Fruit fly (Drosophila melanogaster) whole organism, embryonic: Measurements from ENCODE around the gene Ugt35D1.

ENCODE experiments used
- CG11398 ChIP-seq: fragments of 200-800 bp; sonication (Bioruptor generic); optimal IDR thresholded peaks from 2 replicates; lab custom pipeline; 2016; ENCODE audit warnings: missing biosample characterization, missing genetic modification characterization
- CG14441 ChIP-seq: fragments of 200-800 bp; sonication (Bioruptor generic); IDR thresholded peaks from 2 replicates; pipeline ENCODE4 v1.3.6; 2022; ENCODE audit warnings: missing biosample characterization, missing genetic modification characterization
- CG1603 ChIP-seq: fragments of 200-800 bp; sonication (Bioruptor generic); optimal IDR thresholded peaks from 2 replicates; lab custom pipeline; 2019; ENCODE audit warnings: missing biosample characterization, mild to moderate bottlenecking, missing genetic modification characterization, moderate library complexity
- CG16813 ChIP-seq: fragments of 200-800 bp; sonication (Bioruptor generic); IDR thresholded peaks from 3 replicates; pipeline ENCODE4 v1.3.6; 2022; ENCODE audit warnings: missing biosample characterization, missing genetic modification characterization; ENCODE audit not compliant: partially characterized antibody
- CG17359 ChIP-seq: fragments of 200-800 bp; sonication (Bioruptor generic); optimal IDR thresholded peaks from 3 replicates; lab custom pipeline; 2018; ENCODE audit warnings: missing biosample characterization, mild to moderate bottlenecking, missing genetic modification characterization, moderate library complexity
- CG30403 ChIP-seq: fragments of 200-800 bp; sonication (Bioruptor generic); optimal IDR thresholded peaks from 3 replicates; lab custom pipeline; 2016; ENCODE audit warnings: missing biosample characterization, missing genetic modification characterization
- CG30431 ChIP-seq: fragments of 200-800 bp; sonication (Bioruptor generic); optimal IDR thresholded peaks from 2 replicates; lab custom pipeline; 2017; ENCODE audit warnings: missing biosample characterization, missing genetic modification characterization
- CG31224 ChIP-seq: fragments of 200-800 bp; sonication (Bioruptor generic); IDR thresholded peaks from 2 replicates; pipeline ENCODE4 v1.3.6; 2022; ENCODE audit warnings: missing biosample characterization, missing genetic modification characterization
- CG34422 ChIP-seq: fragments of 200-800 bp; sonication (Bioruptor generic); IDR thresholded peaks from 3 replicates; pipeline ENCODE4 v1.3.6; 2022; ENCODE audit warnings: missing biosample characterization, missing genetic modification characterization
- CG4617 ChIP-seq: fragments of 200-800 bp; sonication (Bioruptor generic); optimal IDR thresholded peaks from 3 replicates; lab custom pipeline; 2016; ENCODE audit warnings: missing biosample characterization, missing genetic modification characterization, borderline replicate concordance
- CG4730 ChIP-seq: fragments of 200-800 bp; sonication (Bioruptor generic); IDR thresholded peaks from 2 replicates; pipeline ENCODE4 v1.3.6; 2022; ENCODE audit warnings: missing biosample characterization, missing genetic modification characterization
- CG4820 ChIP-seq: fragments of 200-800 bp; sonication (Bioruptor generic); optimal IDR thresholded peaks from 3 replicates; lab custom pipeline; 2016; ENCODE audit warnings: missing biosample characterization, missing genetic modification characterization
- CG5953 ChIP-seq: fragments of 200-800 bp; sonication (Bioruptor generic); IDR thresholded peaks from 2 replicates; pipeline ENCODE4 v1.3.6; 2022; ENCODE audit warnings: missing biosample characterization, missing genetic modification characterization
- CG6791 ChIP-seq: fragments of 200-800 bp; sonication (Bioruptor generic); IDR thresholded peaks from 3 replicates; pipeline ENCODE4 v1.3.6; 2022; ENCODE audit warnings: missing biosample characterization, missing genetic modification characterization; ENCODE audit not compliant: partially characterized antibody
- CG7271 ChIP-seq: fragments of 200-800 bp; sonication (Bioruptor generic); optimal IDR thresholded peaks from 2 replicates; lab custom pipeline; 2018; ENCODE audit warnings: missing biosample characterization, mild to moderate bottlenecking, missing genetic modification characterization, moderate library complexity
- Dek ChIP-seq: fragments of 200-800 bp; sonication (Bioruptor generic); optimal IDR thresholded peaks from 3 replicates; lab custom pipeline; 2019; ENCODE audit warnings: missing biosample characterization, mild to moderate bottlenecking, missing genetic modification characterization, moderate library complexity
- Dll ChIP-seq: fragments of 200-800 bp; sonication (Bioruptor generic); IDR thresholded peaks from 4 replicates; pipeline ENCODE4 v1.3.6; 2022; ENCODE audit warnings: missing biosample characterization, missing genetic modification characterization; ENCODE audit not compliant: partially characterized antibody
- Doc2 ChIP-seq: fragments of 200-800 bp; sonication (Bioruptor generic); IDR thresholded peaks from 2 replicates; pipeline ENCODE4 v1.3.6; 2022; ENCODE audit warnings: missing biosample characterization, missing genetic modification characterization
- Dp ChIP-seq: fragments of 200-800 bp; sonication (Bioruptor generic); optimal IDR thresholded peaks from 2 replicates; lab custom pipeline; 2018; ENCODE audit warnings: missing biosample characterization, mild to moderate bottlenecking, missing genetic modification characterization, moderate library complexity
- Eip74EF ChIP-seq, 2 experiments: fragments of 200-800 bp in 1 of 2; fragments of >200 bp in 1 of 2; sonication (Bioruptor generic) in 1 of 2; optimal IDR thresholded peaks; 2 replicates each; lab custom pipeline; 2017 to 2019; ENCODE audit warnings: missing biosample characterization in 2 of 2, missing genetic modification characterization in 2 of 2, mild to moderate bottlenecking in 1 of 2, moderate library complexity in 1 of 2
- Ets65A ChIP-seq: fragments of 200-800 bp; sonication (Bioruptor generic); peaks from one replicate; lab custom pipeline; 2016; ENCODE audit warnings: missing biosample characterization, missing genetic modification characterization
- H15 ChIP-seq: fragments of 200-800 bp; sonication (Bioruptor generic); IDR thresholded peaks from 3 replicates; pipeline ENCODE4 v1.3.6; 2022; ENCODE audit warnings: missing biosample characterization, missing genetic modification characterization
- H2.0 ChIP-seq: fragments of 200-800 bp; sonication (Bioruptor generic); IDR thresholded peaks from 2 replicates; pipeline ENCODE4 v1.3.6; 2022; ENCODE audit warnings: missing biosample characterization, missing genetic modification characterization
- Mrtf ChIP-seq: fragments of 200-800 bp; sonication (Bioruptor generic); IDR thresholded peaks from 3 replicates; pipeline ENCODE4 v1.3.6; 2022; ENCODE audit warnings: missing biosample characterization, missing genetic modification characterization
- Oli ChIP-seq: fragments of 200-800 bp; sonication (Bioruptor generic); optimal IDR thresholded peaks from 2 replicates; lab custom pipeline; 2018; ENCODE audit warnings: missing biosample characterization, mild to moderate bottlenecking, missing genetic modification characterization, moderate library complexity
- Vsx1 ChIP-seq: fragments of 200-800 bp; sonication (Bioruptor generic); optimal IDR thresholded peaks from 2 replicates; lab custom pipeline; 2017; ENCODE audit warnings: missing biosample characterization, mild to moderate bottlenecking, missing genetic modification characterization, missing genetic modification reagents
- ash1 ChIP-seq: fragments of 200-800 bp; sonication (Bioruptor generic); optimal IDR thresholded peaks from 2 replicates; lab custom pipeline; 2018; ENCODE audit warnings: missing biosample characterization, mild to moderate bottlenecking, missing genetic modification characterization
- az2 ChIP-seq: fragments of 200-800 bp; sonication (Bioruptor generic); optimal IDR thresholded peaks from 3 replicates; lab custom pipeline; 2016; ENCODE audit warnings: missing biosample characterization, missing genetic modification characterization
- bbx ChIP-seq: fragments of 200-800 bp; sonication (Bioruptor generic); IDR thresholded peaks from 2 replicates; pipeline ENCODE4 v1.3.6; 2022; ENCODE audit warnings: missing biosample characterization, missing genetic modification characterization; ENCODE audit not compliant: partially characterized antibody
- bigmax ChIP-seq: fragments of 200-800 bp; sonication (Bioruptor generic); optimal IDR thresholded peaks from 2 replicates; lab custom pipeline; 2018; ENCODE audit warnings: missing biosample characterization, mild to moderate bottlenecking, missing genetic modification characterization
- dpn ChIP-seq, 2 experiments: fragments of 200-800 bp; sonication (Bioruptor generic); optimal IDR thresholded peaks; 3 replicates each; lab custom pipeline; 2016; ENCODE audit warnings: missing biosample characterization in 2 of 2, missing genetic modification characterization in 2 of 2
- ems ChIP-seq: fragments of 200-800 bp; sonication (Bioruptor generic); optimal IDR thresholded peaks from 3 replicates; lab custom pipeline; 2016; ENCODE audit warnings: missing biosample characterization, missing genetic modification characterization
- esg ChIP-seq: fragments of 200-800 bp; sonication (Bioruptor generic); conservative IDR thresholded peaks from 2 replicates; pipeline ENCODE4 v1.3.6; 2022; ENCODE audit warnings: missing biosample characterization, missing genetic modification characterization
- ewg ChIP-seq: fragments of 200-800 bp; sonication (Bioruptor generic); optimal IDR thresholded peaks from 3 replicates; lab custom pipeline; 2017; ENCODE audit warnings: mild to moderate bottlenecking, missing biosample characterization, missing genetic modification reagents, missing genetic modification characterization
- fd64A ChIP-seq: fragments of 200-800 bp; sonication (Bioruptor generic); optimal IDR thresholded peaks from 3 replicates; lab custom pipeline; 2018; ENCODE audit warnings: missing biosample characterization, mild to moderate bottlenecking, missing genetic modification characterization
- gsb ChIP-seq: fragments of 200-800 bp; sonication (Bioruptor generic); IDR thresholded peaks from 2 replicates; pipeline ENCODE4 v1.3.6; 2022; ENCODE audit warnings: missing biosample characterization, missing genetic modification characterization
- gsb-n ChIP-seq: fragments of 200-800 bp; sonication (Bioruptor generic); optimal IDR thresholded peaks from 3 replicates; lab custom pipeline; 2018; ENCODE audit warnings: missing biosample characterization, mild to moderate bottlenecking, missing genetic modification characterization
- inv ChIP-seq: fragments of 200-800 bp; sonication (Bioruptor generic); IDR thresholded peaks from 2 replicates; pipeline ENCODE4 v1.3.6; 2022; ENCODE audit warnings: missing biosample characterization, missing genetic modification characterization; ENCODE audit not compliant: partially characterized antibody
- kay ChIP-seq: fragments of 200-800 bp; sonication (Bioruptor generic); optimal IDR thresholded peaks from 2 replicates; lab custom pipeline; 2016; ENCODE audit warnings: missing biosample characterization, missing genetic modification characterization
- lola ChIP-seq, 3 experiments: fragments of >200 bp in 2 of 3; fragments of 200-800 bp in 1 of 3; sonication (Bioruptor generic) in 1 of 3; optimal IDR thresholded peaks; 2 replicates each; lab custom pipeline; 2017 to 2019; ENCODE audit warnings: missing biosample characterization in 3 of 3, missing genetic modification characterization in 3 of 3, mild to moderate bottlenecking in 1 of 3, moderate library complexity in 1 of 3
- odd ChIP-seq: fragments of 200-800 bp; sonication (Bioruptor generic); optimal IDR thresholded peaks from 2 replicates; lab custom pipeline; 2017; ENCODE audit warnings: missing biosample characterization, mild to moderate bottlenecking, missing genetic modification characterization
- pb ChIP-seq: fragments of 200-800 bp; sonication (Bioruptor generic); optimal IDR thresholded peaks from 3 replicates; lab custom pipeline; 2016; ENCODE audit warnings: missing biosample characterization, missing genetic modification characterization
- prd ChIP-seq, 3 experiments: fragments of >200 bp in 2 of 3; fragments of 200-800 bp in 1 of 3; sonication (Bioruptor generic) in 1 of 3; optimal IDR thresholded peaks in 2 of 3; IDR thresholded peaks in 1 of 3; 2 replicates in 2 of 3; 3 replicates in 1 of 3; pipeline versions ENCODE4 v1.3.6 to Lab custom; 2017 to 2022; ENCODE audit warnings: missing biosample characterization in 1 of 3, missing genetic modification characterization in 1 of 3
- pum ChIP-seq: fragments of 200-800 bp; sonication (Bioruptor generic); optimal IDR thresholded peaks from 2 replicates; lab custom pipeline; 2016; ENCODE audit warnings: missing biosample characterization, missing genetic modification characterization
- repo ChIP-seq: fragments of 200-800 bp; sonication (Bioruptor generic); optimal IDR thresholded peaks from 2 replicates; lab custom pipeline; 2016; ENCODE audit warnings: missing biosample characterization, missing genetic modification characterization
- row ChIP-seq: fragments of 200-800 bp; sonication (Bioruptor generic); IDR thresholded peaks from 3 replicates; pipeline ENCODE4 v1.3.6; 2022; ENCODE audit warnings: missing biosample characterization, missing genetic modification characterization
- sd ChIP-seq: fragments of 200-800 bp; sonication (Bioruptor generic); optimal IDR thresholded peaks from 3 replicates; lab custom pipeline; 2018; ENCODE audit warnings: missing biosample characterization, mild to moderate bottlenecking, missing genetic modification characterization, moderate library complexity
- slbo ChIP-seq: fragments of 200-800 bp; sonication (Bioruptor generic); IDR thresholded peaks from 2 replicates; pipeline ENCODE4 v1.3.6; 2022; ENCODE audit warnings: missing biosample characterization, missing genetic modification characterization
- trh ChIP-seq: fragments of 200-800 bp; sonication (Bioruptor generic); optimal IDR thresholded peaks from 2 replicates; lab custom pipeline; 2016; ENCODE audit warnings: missing biosample characterization, missing genetic modification characterization
- tx ChIP-seq: fragments of 200-800 bp; sonication (Bioruptor generic); optimal IDR thresholded peaks from 2 replicates; lab custom pipeline; 2016; ENCODE audit warnings: missing biosample characterization, missing genetic modification characterization
- vvl ChIP-seq: fragments of 200-800 bp; sonication (Bioruptor generic); IDR thresholded peaks from 2 replicates; pipeline ENCODE4 v1.3.6; 2022; ENCODE audit warnings: missing biosample characterization, missing genetic modification characterization

The Ugt35D1 gene

dm6 chr3R:31443455-31443854 is 48.4 kb upstream of the Ugt35D1 start (continued):
- TF ChIP-seq CG5953 (GFP tag; lab: Robert Waterston, UW) (0 out of 2 replicates have a peak, but pooled peaks have one; percentile 31), Dek (no peak), vvl (peak; percentile 33; the same call in 1 of the 2 replicates), Oli (tag; lab: Kevin White, UChicago) (no peak), kay (GFP tag; lab: Kevin White, UChicago) (no peak), Mrtf (GFP tag; lab: Robert Waterston, UW) (no peak), ewg (no peak), fd64A (GFP tag; lab: Kevin White, UChicago) (no peak), Ets65A (GFP tag; lab: Kevin White, UChicago) (no peak), CG4730 (no peak), CG6791 (GFP tag; lab: Robert Waterston, UW) (no peak), CG7271 (no peak), H2.0 (GFP tag; lab: Robert Waterston, UW) (no peak), CG4617 (no peak), ems (GFP tag; lab: Kevin White, UChicago) (no peak), Dp (no peak), CG17359 (tag; lab: Kevin White, UChicago) (peak; percentile 11), odd (GFP tag; lab: Kevin White, UChicago) (no peak), CG1603 (tag; lab: Kevin White, UChicago) (no peak), dpn (GFP tag; optimal IDR thresholded peaks at IDR 0.05; lab: Kevin White, UChicago) (no peak), bbx (GFP tag; lab: Robert Waterston, UW) (no peak), lola (GFP tag; optimal IDR thresholded peaks at IDR 0.05; lab: Kevin White, UChicago) (no peak), gsb (no peak), CG16813 (no peak), esg (no peak), repo (no peak), Vsx1 (no peak), inv (GFP tag; lab: Robert Waterston, UW) (no peak), CG30431 (GFP tag; lab: Kevin White, UChicago) (no peak), CG31224 (GFP tag; lab: Robert Waterston, UW) (no peak), Eip74EF (GFP tag; optimal IDR thresholded peaks at IDR 0.05; lab: Kevin White, UChicago) (no peak), prd (optimal IDR thresholded peaks at IDR 0.05; lab: Kevin White, UChicago) (no peak), prd (GFP tag; IDR thresholded peaks at IDR 0.05; lab: Robert Waterston, UW) (peak; percentile 51; the same call in 2 of the 3 replicates), sd (tag; lab: Kevin White, UChicago) (no peak), CG34422 (GFP tag; lab: Robert Waterston, UW) (no peak), CG14441 (GFP tag; lab: Robert Waterston, UW) (no peak), trh (GFP tag; lab: Kevin White, UChicago) (no peak), slbo (GFP tag; lab: Robert Waterston, UW) (no peak), CG30403 (GFP tag; lab: Kevin White, UChicago) (no peak), Dll (no peak), CG11398 (no peak), pum (GFP tag; lab: Kevin White, UChicago) (no peak), ash1 (GFP tag; lab: Kevin White, UChicago) (no peak), Doc2 (GFP tag; lab: Robert Waterston, UW) (no peak), pb (GFP tag; lab: Kevin White, UChicago) (no peak), row (GFP tag; lab: Robert Waterston, UW) (0 out of 3 replicates have a peak, but pooled peaks have one; percentile 24), CG4820 (GFP tag; lab: Kevin White, UChicago) (no peak), az2 (GFP tag; lab: Kevin White, UChicago) (peak; percentile 20), bigmax (no peak), H15 (GFP tag; lab: Robert Waterston, UW) (no peak), tx (GFP tag; lab: Kevin White, UChicago) (no peak), gsb-n (no peak)
